Worm (Caenorhabditis elegans): ENCODE data around the gene F15H10.9.
"Not testable (repeated sequence)": the region's sequence is repeated elsewhere in the genome, so short reads cannot be mapped to it uniquely, and the experiment has no call there.

ce11 chrV:10420843-10421242 lies 6.3 kb upstream of the F15H10.9 start:
- TF ChIP-seq nhr-11 (tag; optimal IDR thresholded peaks at IDR 0.05); fos-1 (tag; optimal IDR thresholded peaks at IDR 0.05); lim-7 (GFP tag; IDR thresholded peaks at IDR 0.05); ceh-28 (tag; optimal IDR thresholded peaks at IDR 0.05); ceh-82 (tag; optimal IDR thresholded peaks at IDR 0.05); nhr-28 (tag; optimal IDR thresholded peaks at IDR 0.05); snpc-1.2 (GFP tag; IDR thresholded peaks at IDR 0.05); nhr-25 (tag; optimal IDR thresholded peaks at IDR 0.05; ENCODE audit: borderline replicate concordance, insufficient read depth); attf-4 (tag; optimal IDR thresholded peaks at IDR 0.05): not testable (repeated sequence)
